Worm (Caenorhabditis elegans): ENCODE measurements around the gene arrd-2.

Gene arrd-2

DNA sequence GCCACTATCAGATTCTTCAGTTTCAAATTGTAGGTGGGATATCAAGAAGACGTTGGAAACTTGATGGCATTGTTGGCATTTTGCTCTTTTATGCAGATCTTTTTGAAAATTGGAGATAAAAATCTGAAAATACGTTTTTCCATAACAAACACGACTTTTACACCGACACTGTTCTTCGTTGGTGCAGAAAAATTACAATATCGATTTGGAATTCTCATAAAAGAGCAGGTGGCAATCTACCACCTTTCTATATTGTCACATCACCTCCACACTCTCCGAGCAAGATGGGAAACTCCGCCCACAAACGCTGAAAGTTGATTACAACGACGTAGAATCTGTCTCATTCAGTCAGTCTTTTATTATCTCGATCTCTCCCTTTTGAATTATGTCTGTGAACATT, at the start of gene arrd-2:
arrd-2 (plus strand) TSS at position 301 of the 400 bp plus-strand sequence.
- TF ChIP-seq unc-62 (GFP tag; optimal IDR thresholded peaks at IDR 0.05) = no peak

DNA sequence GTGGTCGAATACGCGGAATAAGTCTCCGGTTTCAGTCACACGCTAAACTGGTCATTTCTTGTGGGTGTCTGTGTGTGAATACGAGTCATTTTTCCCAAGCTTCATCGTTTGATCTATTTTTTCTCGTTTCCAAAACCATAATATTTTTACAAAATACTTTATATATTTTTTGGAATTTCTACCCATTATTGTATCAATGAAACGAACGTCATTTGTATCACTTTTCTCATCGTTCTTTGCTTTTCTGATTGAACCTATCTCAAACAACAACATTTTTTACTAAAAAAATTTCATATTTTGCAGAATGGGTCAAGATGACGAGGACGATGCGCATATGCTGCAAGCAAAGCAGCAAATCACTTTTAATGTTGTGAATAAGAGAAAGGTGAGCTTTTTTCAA, 49.3 kb upstream of the arrd-2 start, which contains the start of gene mel-11:
mel-11 (plus strand) TSS at position 301 of the 400 bp plus-strand sequence.
- no peak for TF ChIP-seq unc-62 (GFP tag; optimal IDR thresholded peaks at IDR 0.05)

DNA sequence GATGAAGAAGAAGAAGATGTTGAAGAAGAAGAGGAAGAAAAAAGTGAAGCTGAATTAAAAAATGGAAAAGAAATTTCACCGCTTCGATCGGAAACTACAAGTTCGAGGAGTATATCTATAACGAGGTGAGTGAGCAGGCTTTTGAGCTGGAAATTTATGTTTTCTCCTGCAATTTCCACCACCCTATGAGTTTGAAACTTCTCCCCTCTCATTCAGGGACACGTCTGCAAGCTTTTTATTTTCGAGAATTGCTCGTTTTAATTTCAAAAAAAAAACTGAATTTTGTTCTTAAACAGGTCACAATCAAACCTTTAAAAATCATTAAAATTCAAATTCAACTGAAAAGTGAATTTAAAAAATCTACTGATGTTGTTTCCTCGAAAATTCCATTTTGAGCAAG, 45.3 kb upstream of the arrd-2 start:
- TF ChIP-seq unc-62 (GFP tag; optimal IDR thresholded peaks at IDR 0.05) = no peak

DNA sequence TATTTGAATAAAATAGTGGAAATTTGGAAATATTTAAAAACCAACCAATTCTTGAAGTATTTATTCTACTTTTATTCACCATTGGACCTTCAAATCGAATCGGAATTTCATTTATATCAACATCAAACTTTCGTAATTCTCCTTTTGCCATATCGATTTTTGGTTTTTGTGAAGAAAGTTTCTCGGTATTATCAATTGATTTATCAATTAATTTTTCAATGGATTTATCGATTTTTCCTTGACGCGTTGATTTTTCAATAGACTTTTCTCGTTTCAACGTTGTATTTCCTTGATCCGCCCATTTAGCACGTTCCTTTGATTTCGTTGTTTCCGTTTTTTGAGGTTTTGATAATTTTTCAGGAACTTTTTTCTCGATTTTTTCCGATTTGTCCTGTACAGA, 38.2 kb upstream of the arrd-2 start:
- TF ChIP-seq unc-62 (GFP tag; optimal IDR thresholded peaks at IDR 0.05) = no peak

DNA sequence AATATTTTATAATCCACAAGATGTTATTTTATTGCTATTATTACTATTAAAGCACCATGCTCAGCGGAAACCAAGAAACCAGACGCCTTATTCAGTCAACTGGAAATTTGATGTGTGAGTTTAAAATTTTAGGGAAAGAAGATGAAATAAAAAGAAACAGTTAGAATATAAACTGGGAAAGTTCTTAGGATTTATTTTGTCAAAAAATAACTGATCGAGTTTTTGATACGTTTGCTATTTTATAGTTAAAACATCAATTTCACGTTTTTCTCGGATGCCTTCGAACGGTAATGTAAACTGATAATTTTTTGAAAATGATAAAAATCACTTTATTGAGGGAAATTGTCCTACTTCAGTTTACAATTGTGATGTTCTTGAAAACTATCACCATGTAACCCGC, 35.2 kb upstream of the arrd-2 start, which contains the start of gene C06C3.3:
C06C3.3 (minus strand) TSS at position 101 of the 400 bp plus-strand sequence.
- no peak for TF ChIP-seq unc-62 (GFP tag; optimal IDR thresholded peaks at IDR 0.05)

DNA sequence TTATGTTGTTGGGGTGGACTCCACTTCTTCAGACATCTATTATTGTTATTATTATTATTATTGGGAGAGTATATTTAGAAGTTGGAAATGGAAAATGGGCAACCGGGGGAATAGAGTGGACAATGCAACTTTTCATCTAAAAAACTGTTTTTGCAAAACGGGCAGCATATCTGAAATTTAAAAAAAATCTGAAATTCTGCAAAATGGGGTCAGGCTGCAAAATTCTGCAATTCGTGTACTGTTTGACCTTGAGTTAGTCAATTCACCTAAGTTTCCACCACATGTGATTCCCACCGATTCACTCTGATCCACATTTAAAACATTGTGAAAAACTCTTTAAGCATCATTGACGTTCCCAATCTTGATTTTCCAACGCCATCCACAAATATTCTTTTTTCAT, 34.6 kb upstream of the arrd-2 start, which contains the start of gene C06C3.4:
C06C3.4 (plus strand) TSS at position 301 of the 400 bp plus-strand sequence.
- TF ChIP-seq unc-62 (GFP tag; optimal IDR thresholded peaks at IDR 0.05) = no peak

DNA sequence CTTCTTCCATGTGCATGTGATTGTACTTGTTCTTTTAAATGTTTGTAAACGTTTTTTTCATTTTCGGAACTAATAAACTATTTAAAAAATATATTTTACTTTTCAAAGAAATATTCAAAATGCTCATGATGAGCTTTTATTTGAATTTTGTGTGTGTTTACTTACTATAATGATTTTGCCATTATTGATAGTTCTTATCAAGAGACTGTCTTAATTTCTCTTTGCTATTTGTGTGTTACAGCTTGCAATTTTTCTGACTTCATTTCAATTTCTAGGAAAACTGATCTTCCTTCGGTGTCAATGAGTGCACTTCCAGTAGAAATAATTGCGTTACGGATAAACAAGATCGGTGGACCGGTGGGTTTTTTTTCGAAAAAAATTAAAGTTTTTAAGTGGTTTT, 32.8 kb upstream of the arrd-2 start, which contains the start of gene C06C3.12:
C06C3.12 (plus strand) TSS at position 301 of the 400 bp plus-strand sequence.
- TF ChIP-seq unc-62 (GFP tag; optimal IDR thresholded peaks at IDR 0.05) = no peak

DNA sequence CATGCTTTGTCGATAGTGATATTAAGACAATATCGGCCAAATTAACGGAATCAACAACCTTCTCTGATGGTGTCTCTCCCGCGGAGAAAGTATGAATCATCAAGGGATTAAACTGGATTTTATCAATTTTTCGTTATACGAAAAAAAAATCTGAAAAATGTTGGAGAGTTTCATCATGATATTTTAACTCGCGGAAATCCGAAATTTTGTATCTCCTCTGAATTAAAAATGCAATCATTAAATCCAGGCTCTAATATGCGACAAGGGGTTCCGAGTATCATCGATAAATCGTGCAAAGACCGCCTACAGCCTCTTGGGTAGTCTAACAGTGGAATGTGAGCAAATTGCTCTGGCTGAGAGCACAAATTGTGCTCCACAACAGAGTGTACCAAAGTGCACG, 30.4 kb upstream of the arrd-2 start, which contains the start of gene C06C3.10:
C06C3.10 (minus strand) TSS at position 101 of the 400 bp plus-strand sequence.
- TF ChIP-seq unc-62 (GFP tag; optimal IDR thresholded peaks at IDR 0.05) = no peak

DNA sequence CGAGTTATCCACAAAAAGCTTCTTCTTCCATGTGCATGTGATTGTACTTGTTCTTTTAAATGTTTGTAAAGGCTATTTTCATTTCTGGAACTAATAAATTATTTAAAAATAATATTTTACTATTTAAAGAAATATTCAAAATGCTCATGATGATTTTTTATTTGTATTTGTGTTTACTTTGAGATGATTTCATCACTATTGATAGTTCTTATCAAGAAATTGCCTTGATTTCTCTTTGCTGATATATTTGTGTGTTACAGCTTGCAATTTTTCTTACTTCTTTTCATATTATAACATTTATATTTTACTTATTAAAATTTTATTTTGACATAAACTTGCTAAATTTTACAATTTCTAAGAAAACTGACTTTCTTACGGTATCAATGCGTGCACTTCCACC, 29.4 kb upstream of the arrd-2 start:
- TF ChIP-seq unc-62 (GFP tag; optimal IDR thresholded peaks at IDR 0.05) = no peak

DNA sequence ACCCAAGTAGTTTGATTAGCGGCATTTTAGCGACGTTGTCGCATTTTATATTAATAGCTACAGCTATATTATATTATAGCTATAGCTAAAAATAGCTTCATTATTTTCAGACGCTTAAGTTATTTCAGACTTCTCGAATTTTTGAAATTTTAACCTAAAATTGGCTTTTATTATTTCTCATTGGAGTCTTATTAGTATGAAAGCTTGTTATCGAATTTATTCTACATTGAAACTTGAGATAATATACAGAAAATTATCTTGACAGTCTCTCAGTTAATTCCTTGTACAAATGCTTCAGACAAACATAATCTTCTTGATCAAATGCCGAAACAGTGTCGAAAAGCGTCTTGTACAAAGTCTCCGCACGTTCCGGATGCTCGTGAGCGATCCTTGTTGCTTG, 27.8 kb upstream of the arrd-2 start, which contains the start of gene srh-48:
srh-48 (plus strand) TSS at position 301 of the 400 bp plus-strand sequence.
- TF ChIP-seq unc-62 (GFP tag; optimal IDR thresholded peaks at IDR 0.05) = no peak

DNA sequence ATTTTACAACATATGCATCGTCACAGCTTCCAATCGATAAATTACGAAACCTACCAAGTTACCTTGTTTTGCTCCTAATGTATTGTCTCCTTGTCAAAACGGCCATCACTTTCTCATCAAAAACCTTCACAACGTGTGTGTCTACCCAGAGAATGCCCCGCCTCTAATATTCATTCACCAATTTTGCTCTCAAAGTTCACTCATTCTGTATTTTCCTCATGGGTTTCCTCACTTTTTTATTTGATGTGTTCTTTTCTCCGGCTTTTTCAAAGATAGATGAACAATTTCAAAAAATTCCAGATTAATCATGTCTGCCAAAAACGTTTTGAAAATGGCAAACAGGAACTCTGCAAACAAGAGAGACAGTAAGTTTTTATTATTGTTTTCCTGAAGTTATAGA, 22.3 kb upstream of the arrd-2 start, which contains the start of gene C06C3.7:
C06C3.7 (plus strand) TSS at position 301 of the 400 bp plus-strand sequence.
- no peak for TF ChIP-seq unc-62 (GFP tag; optimal IDR thresholded peaks at IDR 0.05)

DNA sequence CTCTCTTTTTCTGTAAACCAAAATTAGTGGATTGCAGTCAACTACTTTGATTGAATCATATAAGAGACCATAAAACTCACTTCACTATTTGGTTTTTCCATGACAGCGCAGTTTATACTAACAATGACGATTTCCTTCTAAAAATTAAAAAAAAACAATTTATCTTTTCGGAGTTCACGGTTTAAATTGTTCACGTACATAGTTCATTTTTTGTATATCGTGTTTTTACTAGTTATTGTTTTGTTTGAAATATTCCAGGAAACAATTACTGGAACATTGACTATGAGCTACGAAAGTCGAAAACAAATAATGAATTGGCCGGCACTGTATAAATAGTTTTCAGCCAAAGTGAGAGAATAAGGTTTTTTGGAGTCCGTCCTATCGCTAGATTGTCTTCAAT, 14.8 kb upstream of the arrd-2 start, which contains the start of gene lido-17:
lido-17 (minus strand) TSS at position 101 of the 400 bp plus-strand sequence.
- no peak for TF ChIP-seq unc-62 (GFP tag; optimal IDR thresholded peaks at IDR 0.05)

DNA sequence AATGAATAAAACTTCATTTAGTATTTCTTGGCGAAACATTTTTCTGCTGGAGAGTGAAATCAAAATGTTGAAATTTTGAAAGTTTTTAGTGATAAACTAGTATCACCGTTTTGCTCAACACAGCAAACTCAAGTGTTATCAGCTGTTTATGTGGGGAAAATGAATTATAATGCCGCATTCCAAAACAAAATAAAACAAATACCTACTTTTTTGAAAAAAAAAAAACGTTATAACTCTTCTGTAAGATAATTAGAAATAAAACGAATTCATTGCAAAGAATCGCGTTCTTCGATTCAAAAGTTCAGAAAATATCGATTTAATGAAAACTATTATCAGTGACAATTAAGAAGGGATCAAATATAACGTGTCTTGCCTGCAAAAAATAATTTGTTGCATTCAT, 10.1 kb upstream of the arrd-2 start, which contains the start of gene Y51B9A.9:
Y51B9A.9 (minus strand) TSS at position 101 of the 400 bp plus-strand sequence.
- no peak for TF ChIP-seq unc-62 (GFP tag; optimal IDR thresholded peaks at IDR 0.05)

DNA sequence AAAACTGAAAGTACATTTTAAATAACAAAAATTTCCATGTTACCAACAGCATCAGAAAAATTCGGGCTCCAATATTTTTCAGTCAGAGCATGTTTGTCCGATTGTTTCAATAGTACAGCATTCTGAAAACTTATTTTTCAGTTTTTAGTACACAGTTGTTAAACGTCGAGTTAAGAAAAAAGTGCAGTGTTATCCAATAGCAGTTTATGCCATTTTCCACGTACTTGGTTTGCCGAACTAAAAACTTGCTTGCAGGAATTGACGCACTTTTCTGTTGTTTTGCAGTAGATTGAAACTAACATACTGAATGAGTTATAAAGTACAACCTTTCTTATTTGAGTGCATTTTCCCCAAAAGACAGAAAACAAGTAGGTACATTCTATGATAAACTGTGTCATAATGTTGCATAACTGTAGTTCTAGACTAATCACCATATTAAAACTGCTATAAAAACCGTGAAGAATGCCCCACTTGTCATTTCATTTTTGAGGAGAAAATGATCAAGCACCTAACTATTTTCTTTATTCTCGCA, 9.1 kb upstream of the arrd-2 start, which contains the start of the genes Y51B9A.14 and Y51B9A.8:
Y51B9A.14 (minus strand) TSS at position 101 of the 532 bp plus-strand sequence.
Y51B9A.8 (plus strand) TSS at position 482 of the 532 bp plus-strand sequence.
- no peak for TF ChIP-seq unc-62 (GFP tag; optimal IDR thresholded peaks at IDR 0.05)

DNA sequence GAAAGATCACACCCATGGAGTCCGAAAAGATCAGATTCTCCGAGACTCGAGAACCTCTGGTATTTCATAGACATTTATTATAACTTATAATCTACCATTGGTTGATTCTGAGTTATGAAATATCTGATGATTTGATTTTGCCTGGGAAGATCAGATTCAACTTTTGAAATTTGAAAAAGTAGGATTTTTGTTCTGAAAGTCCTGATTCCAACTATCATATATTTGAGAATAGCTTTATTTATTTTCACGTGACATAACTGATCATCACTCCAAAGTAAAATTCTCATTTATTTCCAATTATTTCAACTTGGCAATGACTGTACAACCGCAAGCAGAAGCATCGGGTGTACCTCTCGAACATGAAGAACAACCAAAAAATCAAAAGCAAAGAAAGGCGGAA, 7.8 kb upstream of the arrd-2 start, which contains the start of gene Y51B9A.7:
Y51B9A.7 (plus strand) TSS at position 301 of the 400 bp plus-strand sequence.
- no peak for TF ChIP-seq unc-62 (GFP tag; optimal IDR thresholded peaks at IDR 0.05)

DNA sequence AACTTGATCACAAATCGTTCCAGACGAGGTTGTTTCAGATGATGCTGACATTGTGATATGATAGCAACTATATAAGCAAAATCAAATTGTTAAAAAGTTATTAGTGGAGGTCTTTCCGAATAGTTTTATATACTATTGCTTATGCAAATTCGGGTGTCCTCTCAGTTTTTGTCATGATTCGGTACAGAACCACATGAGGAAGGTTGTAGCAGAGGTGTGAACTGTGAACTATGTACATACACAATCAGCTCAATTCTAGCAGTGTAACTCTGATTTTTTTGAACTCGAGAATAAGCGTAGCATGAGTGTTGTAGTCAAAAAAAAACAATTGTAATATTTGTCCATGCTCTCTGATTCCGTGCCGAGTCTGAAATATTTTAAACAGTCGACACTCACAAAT, 4.5 kb upstream of the arrd-2 start, which contains the start of gene Y51B9A.6:
Y51B9A.6 (minus strand) TSS at position 101 of the 400 bp plus-strand sequence.
- no peak for TF ChIP-seq unc-62 (GFP tag; optimal IDR thresholded peaks at IDR 0.05)

DNA sequence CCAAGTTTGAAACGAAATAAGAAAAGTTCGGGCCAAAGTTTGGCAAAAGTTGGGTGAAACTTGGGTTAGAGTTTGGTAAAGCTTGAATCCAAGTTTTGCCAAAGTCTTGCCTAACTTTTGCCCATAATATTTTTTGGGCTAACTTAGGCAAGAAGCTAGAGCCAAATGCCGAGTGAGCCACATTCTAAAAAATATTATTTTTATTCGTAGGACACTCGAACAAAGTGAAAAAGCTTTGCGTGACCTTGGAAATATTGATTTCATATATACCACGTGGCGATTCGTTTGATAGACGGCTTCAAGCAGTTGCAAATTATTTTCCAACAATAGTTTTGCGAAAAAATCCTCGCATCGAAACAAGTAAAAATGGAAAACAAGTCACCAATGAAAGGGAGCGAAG, 3.7 kb upstream of the arrd-2 start, which contains the start of gene Y51B9A.5:
Y51B9A.5 (plus strand) TSS at position 301 of the 400 bp plus-strand sequence.
- no peak for TF ChIP-seq unc-62 (GFP tag; optimal IDR thresholded peaks at IDR 0.05)

All from whole organism, dauer.